Worm (Caenorhabditis elegans) whole organism, midembryonic: ENCODE data around the gene plc-1.

Source experiments
- T22C8.4 ChIP-seq: fragments of 200-800 bp; sonication (Bioruptor generic); IDR thresholded peaks from 2 replicates; pipeline ENCODE4 v1.3.6; 2022; ENCODE audit warnings: missing genetic modification characterization, missing compliant biosample characterization
- cog-1 ChIP-seq: sonication (generic microtip); optimal IDR thresholded peaks from 2 replicates; lab custom pipeline; 2016; ENCODE audit warnings: missing genetic modification characterization, missing compliant biosample characterization
- flt-1 ChIP-seq: fragments of 200-800 bp; sonication (Bioruptor generic); IDR thresholded peaks from 2 replicates; pipeline ENCODE4 v1.3.6; 2022; ENCODE audit warnings: missing genetic modification characterization, missing compliant biosample characterization
- klf-2 ChIP-seq: fragments of 200-800 bp; sonication (Bioruptor generic); conservative IDR thresholded peaks from 2 replicates; pipeline ENCODE4 v1.3.6; 2022; ENCODE audit warnings: missing genetic modification reagents, missing genetic modification characterization, missing compliant biosample characterization
- med-1 ChIP-seq: sonication (generic microtip); optimal IDR thresholded peaks from 2 replicates; lab custom pipeline; 2017; ENCODE audit warnings: missing genetic modification characterization, mild to moderate bottlenecking, missing compliant biosample characterization, antibody characterized with exemption, missing genetic modification reagents; ENCODE audit not compliant: insufficient read depth
- ref-1 ChIP-seq: fragments of 200-800 bp; sonication (Bioruptor generic); conservative IDR thresholded peaks from 2 replicates; pipeline ENCODE4 v1.3.6; 2022; ENCODE audit warnings: missing genetic modification reagents, missing genetic modification characterization, missing compliant biosample characterization
- tab-1 ChIP-seq: fragments of 200-800 bp; sonication (Bioruptor generic); IDR thresholded peaks from 2 replicates; pipeline ENCODE4 v1.3.6; 2022; ENCODE audit warnings: missing genetic modification characterization, missing compliant biosample characterization
- ztf-23 ChIP-seq: fragments of 200-800 bp; sonication (Bioruptor generic); IDR thresholded peaks from 2 replicates; pipeline ENCODE4 v1.3.6; 2022; ENCODE audit warnings: missing genetic modification reagents, missing genetic modification characterization, missing compliant biosample characterization
- ztf-29 ChIP-seq: fragments of 200-800 bp; sonication (Bioruptor generic); IDR thresholded peaks from 2 replicates; pipeline ENCODE4 v1.3.6; 2022; ENCODE audit warnings: missing genetic modification reagents, missing genetic modification characterization, missing compliant biosample characterization

plc-1 gene

DNA sequence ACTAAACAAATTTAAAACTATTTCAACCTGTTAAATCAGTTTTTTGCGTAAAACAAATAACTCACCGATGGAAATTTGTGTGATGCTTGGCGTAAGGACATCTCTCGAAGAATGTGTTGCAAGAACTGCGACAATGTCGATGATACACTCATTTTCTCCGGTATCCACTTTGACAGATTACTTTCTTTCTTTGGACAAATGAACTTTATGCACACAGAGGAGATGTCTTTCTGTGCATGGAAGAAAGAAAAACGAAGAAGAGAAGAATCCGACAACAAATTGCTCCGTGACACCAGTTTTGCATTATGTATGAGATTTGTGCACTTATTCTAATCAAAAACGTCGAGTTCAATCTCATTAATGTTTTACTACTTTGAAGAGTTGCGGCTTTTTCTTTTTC is at the start of gene plc-1:
TSS of gene plc-1 (minus strand) at position 101 of the 400 bp plus-strand sequence.
- TF ChIP-seq ref-1 (GFP tag; lab: Robert Waterston, UW) (no peak), flt-1 (GFP tag; lab: Robert Waterston, UW) (no peak), ztf-23 (GFP tag; lab: Robert Waterston, UW) (no peak), ztf-29 (GFP tag; lab: Robert Waterston, UW) (no peak), T22C8.4 (GFP tag; lab: Robert Waterston, UW) (no peak), klf-2 (no peak), tab-1 (GFP tag; lab: Robert Waterston, UW) (no peak), cog-1 (tag; lab: Kevin White, UChicago) (no peak), med-1 (GFP tag; lab: Kevin White, UChicago) (no peak)

DNA sequence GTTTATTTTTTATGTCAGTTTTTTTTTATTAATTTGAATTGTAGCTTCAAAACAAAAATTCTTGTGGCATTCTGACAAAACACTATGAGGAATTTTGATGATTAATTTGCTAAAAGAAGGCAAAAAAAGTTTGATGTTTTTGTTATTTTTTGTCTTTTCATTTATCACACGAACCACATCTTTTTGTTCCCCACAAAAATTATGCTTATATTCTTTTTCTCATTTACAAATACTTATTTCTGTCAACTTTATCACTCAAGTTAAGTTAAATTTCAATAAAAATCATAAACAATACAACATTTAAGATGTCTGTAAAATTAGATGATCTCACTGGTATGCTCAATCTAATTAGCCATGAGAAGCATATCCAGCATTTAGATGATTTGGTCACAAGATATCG is 49.8 kb upstream of the plc-1 start, which contains the start of gene F47B10.6:
TSS of gene F47B10.6 (plus strand) at position 301 of the 400 bp plus-strand sequence.
- TF ChIP-seq flt-1 (GFP tag; lab: Robert Waterston, UW) (no peak), ref-1 (GFP tag; lab: Robert Waterston, UW) (no peak), cog-1 (tag; lab: Kevin White, UChicago) (no peak), ztf-29 (GFP tag; lab: Robert Waterston, UW) (no peak), klf-2 (no peak), med-1 (GFP tag; lab: Kevin White, UChicago) (no peak), tab-1 (GFP tag; lab: Robert Waterston, UW) (no peak), ztf-23 (GFP tag; lab: Robert Waterston, UW) (no peak), T22C8.4 (GFP tag; lab: Robert Waterston, UW) (no peak)

DNA sequence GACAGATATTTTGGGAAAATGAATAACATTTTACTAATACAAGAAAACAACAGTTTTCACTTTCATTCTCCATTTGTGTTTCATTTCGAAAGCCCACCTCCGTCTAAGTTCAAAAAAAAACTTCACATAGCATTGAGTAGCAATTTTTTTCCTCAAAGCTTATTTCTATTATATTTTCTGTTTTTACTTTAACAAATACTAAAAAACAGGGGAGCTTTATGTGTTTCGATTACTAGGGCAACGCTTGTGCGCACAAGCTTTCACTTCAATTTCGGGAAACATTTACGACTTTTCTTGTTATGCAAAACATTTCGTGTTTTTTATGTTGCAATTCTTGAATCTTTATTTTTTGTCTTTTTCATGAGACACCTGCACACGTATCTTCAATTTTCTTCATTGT is 47.4 kb upstream of the plc-1 start, which contains the start of gene T21E8.5:
TSS of gene T21E8.5 (plus strand) at position 301 of the 400 bp plus-strand sequence.
- TF ChIP-seq ztf-23 (GFP tag; lab: Robert Waterston, UW) (no peak), cog-1 (tag; lab: Kevin White, UChicago) (no peak), T22C8.4 (GFP tag; lab: Robert Waterston, UW) (no peak)

DNA sequence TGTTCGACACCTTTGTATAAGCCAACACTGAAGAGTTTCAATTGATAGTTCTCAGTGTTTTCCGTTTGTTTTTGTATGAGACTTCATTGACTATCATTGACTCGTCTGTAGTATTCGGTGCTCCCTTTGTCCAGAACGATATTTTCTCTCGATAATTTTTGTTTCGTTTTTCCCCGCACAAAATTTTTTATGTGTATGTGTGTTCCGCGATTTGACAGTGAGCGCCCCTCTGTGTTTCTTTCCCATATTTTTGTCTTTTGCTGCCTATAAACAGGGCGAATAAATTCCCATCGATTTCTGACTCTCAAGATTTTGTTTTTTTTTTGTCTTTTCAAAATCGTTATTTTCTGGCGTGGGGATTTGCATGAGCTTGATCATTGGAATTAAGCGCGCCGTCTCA is 44.8 kb upstream of the plc-1 start, which contains the start of gene T21E8.7:
TSS of gene T21E8.7 (plus strand) at position 301 of the 400 bp plus-strand sequence.
- TF ChIP-seq flt-1 (GFP tag; lab: Robert Waterston, UW) (no peak), klf-2 (no peak), tab-1 (GFP tag; lab: Robert Waterston, UW) (no peak), ztf-23 (GFP tag; lab: Robert Waterston, UW) (no peak), ref-1 (GFP tag; lab: Robert Waterston, UW) (no peak), cog-1 (tag; lab: Kevin White, UChicago) (no peak), med-1 (GFP tag; lab: Kevin White, UChicago) (no peak), T22C8.4 (GFP tag; lab: Robert Waterston, UW) (no peak), ztf-29 (GFP tag; lab: Robert Waterston, UW) (no peak)

DNA sequence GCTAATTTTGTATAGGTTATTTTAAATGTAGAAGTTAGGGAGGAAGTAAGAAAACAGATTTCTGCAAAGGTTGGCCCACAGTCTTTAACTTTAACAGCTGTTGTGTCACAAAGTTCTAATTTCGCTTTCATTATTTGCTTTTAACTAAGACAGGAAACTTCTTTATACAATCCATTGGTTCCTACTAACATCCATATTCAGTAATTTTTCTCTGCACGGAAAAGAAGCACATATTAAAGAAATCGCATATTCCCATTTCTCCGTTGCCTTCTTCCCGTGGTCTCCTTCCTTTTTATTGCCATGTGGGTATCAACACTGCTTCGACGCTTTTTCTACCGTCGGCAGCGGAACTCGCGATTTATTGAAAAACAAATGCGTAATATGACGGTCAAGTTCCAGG is 43.5 kb upstream of the plc-1 start, which contains the start of gene T21E8.6:
TSS of gene T21E8.6 (plus strand) at position 301 of the 400 bp plus-strand sequence.
- TF ChIP-seq med-1 (GFP tag; lab: Kevin White, UChicago) (no peak), flt-1 (GFP tag; lab: Robert Waterston, UW) (no peak), T22C8.4 (GFP tag; lab: Robert Waterston, UW) (no peak), tab-1 (GFP tag; lab: Robert Waterston, UW) (no peak), ztf-29 (GFP tag; lab: Robert Waterston, UW) (no peak), ztf-23 (GFP tag; lab: Robert Waterston, UW) (no peak), ref-1 (GFP tag; lab: Robert Waterston, UW) (no peak), klf-2 (no peak), cog-1 (tag; lab: Kevin White, UChicago) (no peak)

DNA sequence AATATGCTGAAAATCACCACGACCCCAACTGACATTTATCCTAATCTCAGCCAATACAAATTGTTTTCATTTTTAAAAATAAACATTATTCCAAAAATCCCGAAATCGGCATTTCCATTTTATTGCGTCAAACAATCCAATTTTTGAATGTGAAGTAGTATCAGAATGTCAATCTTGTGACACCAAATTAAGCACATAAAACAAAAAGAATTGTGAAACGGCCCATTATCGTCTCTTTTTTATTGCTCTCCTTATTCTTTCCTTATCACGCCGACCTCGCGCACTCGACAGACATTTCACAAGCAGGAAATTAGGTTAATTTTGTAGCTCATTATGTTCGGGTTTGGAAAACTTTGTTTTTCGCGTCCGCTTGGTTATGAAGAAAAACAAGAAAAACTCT is 42.1 kb upstream of the plc-1 start, which contains the start of gene T21E8.4:
TSS of gene T21E8.4 (plus strand) at position 301 of the 400 bp plus-strand sequence.
- no peak for TF ChIP-seq flt-1 (GFP tag; lab: Robert Waterston, UW)
- TF ChIP-seq T22C8.4 (GFP tag; lab: Robert Waterston, UW): no peak
- no peak for TF ChIP-seq ref-1 (GFP tag; lab: Robert Waterston, UW)
- TF ChIP-seq cog-1 (tag; lab: Kevin White, UChicago): no peak
- no peak for TF ChIP-seq med-1 (GFP tag; lab: Kevin White, UChicago)
- TF ChIP-seq klf-2: no peak
- TF ChIP-seq ztf-23 (GFP tag; lab: Robert Waterston, UW): no peak
- TF ChIP-seq ztf-29 (GFP tag; lab: Robert Waterston, UW): no peak
- no peak for TF ChIP-seq tab-1 (GFP tag; lab: Robert Waterston, UW)

DNA sequence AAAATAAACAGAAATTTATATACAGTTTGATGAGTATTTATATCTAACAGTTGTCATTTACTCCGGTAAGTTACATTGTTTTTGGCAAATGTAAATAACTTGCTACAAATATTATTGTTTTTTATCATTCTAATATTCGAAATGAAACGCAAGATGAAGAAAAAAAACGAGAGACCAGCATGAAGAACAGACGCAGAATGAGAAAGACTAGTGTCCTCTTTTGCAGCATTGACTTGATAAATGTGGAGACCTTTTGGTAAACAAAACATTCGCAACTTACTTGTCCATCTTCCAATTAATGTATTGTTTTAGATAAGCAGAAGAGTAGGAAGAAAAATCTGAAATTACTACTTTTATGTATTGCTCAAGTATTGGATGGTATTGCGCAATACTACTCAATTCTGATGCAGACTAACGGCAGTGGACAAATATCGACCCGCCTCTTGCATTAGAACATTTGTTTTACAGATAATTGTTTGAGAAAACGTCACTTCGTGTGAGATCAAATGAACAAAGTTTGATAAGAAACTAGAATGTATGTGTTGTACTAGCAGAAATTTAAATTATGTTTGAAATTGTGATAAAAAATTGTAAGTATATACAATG is 38.8 kb upstream of the plc-1 start, which contains the start of gene pgp-6:
TSS of gene pgp-6 (minus strand) at position 288 of the 606 bp plus-strand sequence.
- TF ChIP-seq ztf-23 (GFP tag; lab: Robert Waterston, UW): no peak
- TF ChIP-seq med-1 (GFP tag; lab: Kevin White, UChicago): no peak
- no peak for TF ChIP-seq tab-1 (GFP tag; lab: Robert Waterston, UW)
- TF ChIP-seq klf-2: no peak
- TF ChIP-seq ztf-29 (GFP tag; lab: Robert Waterston, UW): no peak
- TF ChIP-seq cog-1 (tag; lab: Kevin White, UChicago): no peak
- TF ChIP-seq flt-1 (GFP tag; lab: Robert Waterston, UW): no peak

DNA sequence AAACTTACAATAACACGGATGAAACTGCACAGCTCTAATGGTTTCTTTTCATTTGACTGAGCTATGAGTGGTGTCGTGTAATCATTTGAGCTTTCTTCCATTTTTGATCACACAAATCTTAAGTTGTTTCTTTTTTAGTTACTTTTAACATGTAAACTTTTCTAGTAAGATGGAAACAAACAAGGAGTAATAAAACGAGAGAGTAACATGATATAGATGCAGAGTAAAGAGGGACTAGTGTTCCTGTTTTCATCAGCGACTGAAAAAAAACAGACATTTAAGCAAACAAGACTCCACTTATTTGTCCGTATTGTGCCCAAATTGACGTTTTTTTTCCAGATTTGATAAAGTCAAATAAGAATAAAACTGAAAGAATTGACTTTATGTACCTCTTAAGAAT is 31.7 kb upstream of the plc-1 start, which contains the start of gene pgp-7:
TSS of gene pgp-7 (minus strand) at position 101 of the 400 bp plus-strand sequence.
- TF ChIP-seq ztf-23 (GFP tag; lab: Robert Waterston, UW): no peak
- TF ChIP-seq T22C8.4 (GFP tag; lab: Robert Waterston, UW): no peak
- no peak for TF ChIP-seq cog-1 (tag; lab: Kevin White, UChicago)
- TF ChIP-seq tab-1 (GFP tag; lab: Robert Waterston, UW): no peak
- no peak for TF ChIP-seq ztf-29 (GFP tag; lab: Robert Waterston, UW)
- no peak for TF ChIP-seq med-1 (GFP tag; lab: Kevin White, UChicago)
- no peak for TF ChIP-seq klf-2
- TF ChIP-seq ref-1 (GFP tag; lab: Robert Waterston, UW): no peak
- TF ChIP-seq flt-1 (GFP tag; lab: Robert Waterston, UW): no peak
